Fruit fly (Drosophila melanogaster) S2 (cell line): ENCODE measurements around the gene SelR.

Experiments
- CG8478 ChIP-seq: fragments of >200 bp; optimal IDR thresholded peaks from 2 replicates; lab custom pipeline; 2018
- CTCF ChIP-seq, 2 experiments: fragments of >200 bp; optimal IDR thresholded peaks; 2 replicates each; lab custom pipeline; 2018

Gene SelR

dm6 chr3R:10868427-10868962 lies at the start of gene SelR, which contains the start of gene Tsp86D:
Gene SelR (minus strand): TSS chr3R:10868642.
Gene Tsp86D (plus strand): TSS chr3R:10868708.
- peak; percentile 42 to 44 for TF ChIP-seq CTCF (optimal IDR thresholded peaks at IDR 0.05; lab: Kevin White, UChicago)
- no peak for TF ChIP-seq CG8478

- no peak for TF ChIP-seq CG8478
- peak; percentile 50 to 68 for TF ChIP-seq CTCF (optimal IDR thresholded peaks at IDR 0.05; lab: Kevin White, UChicago)
Measured at dm6 chr3R:10893327-10893726, 24.9 kb upstream of the SelR start, which contains the start of gene CG6621. Gene CG6621 (minus strand): TSS chr3R:10893531.

dm6 chr3R:10889520-10889887 lies 21.1 kb upstream of the SelR start, which contains the start of gene Ak3:
Gene Ak3 (minus strand): TSS chr3R:10889588.
- no peak for TF ChIP-seq CTCF (optimal IDR thresholded peaks at IDR 0.05; lab: Kevin White, UChicago)
- TF ChIP-seq CG8478 = no peak

dm6 chr3R:10888633-10889519 lies 20.4 kb upstream of the SelR start:
- TF ChIP-seq CTCF (optimal IDR thresholded peaks at IDR 0.05; lab: Kevin White, UChicago) (no peak), CG8478 (no peak)

dm6 chr3R:10888300-10888632 lies 19.8 kb upstream of the SelR start:
- TF ChIP-seq CG8478 (no peak), CTCF (optimal IDR thresholded peaks at IDR 0.05; lab: Kevin White, UChicago) (no peak)

dm6 chr3R:10886462-10887315 lies 18.2 kb upstream of the SelR start:
- no peak for TF ChIP-seq CG8478
- no peak for TF ChIP-seq CTCF (optimal IDR thresholded peaks at IDR 0.05; lab: Kevin White, UChicago)

- TF ChIP-seq CG8478 (no peak), CTCF (optimal IDR thresholded peaks at IDR 0.05; lab: Kevin White, UChicago) (no peak)
Measured at dm6 chr3R:10885422-10886081, 17.1 kb upstream of the SelR start, which contains the start of gene Leash. Gene Leash (plus strand): TSS chr3R:10885540.

- TF ChIP-seq CG8478 (no peak), CTCF (optimal IDR thresholded peaks at IDR 0.05; lab: Kevin White, UChicago) (no peak)
Measured at dm6 chr3R:10884678-10885421, 16.4 kb upstream of the SelR start, which contains the start of gene CG14696. Gene CG14696 (minus strand): TSS chr3R:10885001.

dm6 chr3R:10884031-10884677 lies 15.7 kb upstream of the SelR start:
- TF ChIP-seq CG8478 = no peak
- no peak for TF ChIP-seq CTCF (optimal IDR thresholded peaks at IDR 0.05; lab: Kevin White, UChicago)

dm6 chr3R:10881824-10882559 lies 13.6 kb upstream of the SelR start, which contains the start of gene Tpc1:
Gene Tpc1 (minus strand): TSS chr3R:10882188.
- TF ChIP-seq CTCF (optimal IDR thresholded peaks at IDR 0.05; lab: Kevin White, UChicago) = no peak
- TF ChIP-seq CG8478 = no peak

- no peak for TF ChIP-seq CG8478
- TF ChIP-seq CTCF (optimal IDR thresholded peaks at IDR 0.05; lab: Kevin White, UChicago) = no peak
Measured at dm6 chr3R:10879219-10879618, 10.8 kb upstream of the SelR start, which contains the start of gene CG14695. Gene CG14695 (minus strand): TSS chr3R:10879319.

- TF ChIP-seq CG8478 = no peak
- no peak for TF ChIP-seq CTCF (optimal IDR thresholded peaks at IDR 0.05; lab: Kevin White, UChicago)
Measured at dm6 chr3R:10878628-10879027, 10.2 kb upstream of the SelR start.

dm6 chr3R:10877808-10878207 lies 9.4 kb upstream of the SelR start:
- TF ChIP-seq CG8478 = no peak
- TF ChIP-seq CTCF (optimal IDR thresholded peaks at IDR 0.05; lab: Kevin White, UChicago) = no peak
